Worm (Caenorhabditis elegans) whole organism, midembryonic: ENCODE data around the gene pef-1.

ENCODE experiments used
- T22C8.4 ChIP-seq: fragments of 200-800 bp; sonication (Bioruptor generic); IDR thresholded peaks from 2 replicates; pipeline ENCODE4 v1.3.6; 2022; ENCODE audit warnings: missing genetic modification characterization, missing compliant biosample characterization
- flt-1 ChIP-seq: fragments of 200-800 bp; sonication (Bioruptor generic); IDR thresholded peaks from 2 replicates; pipeline ENCODE4 v1.3.6; 2022; ENCODE audit warnings: missing genetic modification characterization, missing compliant biosample characterization
- klf-2 ChIP-seq: fragments of 200-800 bp; sonication (Bioruptor generic); conservative IDR thresholded peaks from 2 replicates; pipeline ENCODE4 v1.3.6; 2022; ENCODE audit warnings: missing genetic modification reagents, missing genetic modification characterization, missing compliant biosample characterization
- ref-1 ChIP-seq: fragments of 200-800 bp; sonication (Bioruptor generic); conservative IDR thresholded peaks from 2 replicates; pipeline ENCODE4 v1.3.6; 2022; ENCODE audit warnings: missing genetic modification reagents, missing genetic modification characterization, missing compliant biosample characterization
- tab-1 ChIP-seq: fragments of 200-800 bp; sonication (Bioruptor generic); IDR thresholded peaks from 2 replicates; pipeline ENCODE4 v1.3.6; 2022; ENCODE audit warnings: missing genetic modification characterization, missing compliant biosample characterization
- ztf-29 ChIP-seq: fragments of 200-800 bp; sonication (Bioruptor generic); IDR thresholded peaks from 2 replicates; pipeline ENCODE4 v1.3.6; 2022; ENCODE audit warnings: missing genetic modification reagents, missing genetic modification characterization, missing compliant biosample characterization

ce11 chrIII:907311-907710 lies 18.8 kb downstream of the pef-1 start, which contains the start of gene F23H11.4:
- TF ChIP-seq ref-1 (GFP tag; lab: Robert Waterston, UW) (no peak), klf-2 (GFP tag; lab: Robert Waterston, UW) (no peak), flt-1 (GFP tag; lab: Robert Waterston, UW) (no peak), tab-1 (no peak), ztf-29 (GFP tag; lab: Robert Waterston, UW) (no peak), T22C8.4 (no peak)
